Worm (Caenorhabditis elegans) whole organism, young adult: ENCODE measurements around the gene msp-59.

Experiments
- B0035.1 ChIP-seq: sonication (generic microtip); optimal IDR thresholded peaks from 2 replicates; lab custom pipeline; 2016; ENCODE audit warnings: missing genetic modification characterization, mild to moderate bottlenecking, missing compliant biosample characterization, missing genotype, missing genetic modification reagents
- B0261.1 ChIP-seq: sonication (generic microtip); optimal IDR thresholded peaks from 2 replicates; lab custom pipeline; 2016; ENCODE audit warnings: mild to moderate bottlenecking, missing genetic modification characterization, moderate library complexity, missing compliant biosample characterization
- B0336.3 ChIP-seq: fragments of 200-800 bp; sonication (Bioruptor generic); IDR thresholded peaks from 2 replicates; pipeline ENCODE4 v1.3.6; 2022; ENCODE audit warnings: missing genetic modification characterization, missing compliant biosample characterization
- C06A6.2 ChIP-seq: fragments of 200-800 bp; sonication (Bioruptor generic); conservative IDR thresholded peaks from 2 replicates; pipeline ENCODE4 v1.3.6; 2022; ENCODE audit warnings: missing genetic modification characterization, missing compliant biosample characterization
- D2030.7 ChIP-seq: fragments of 200-800 bp; sonication (Bioruptor generic); IDR thresholded peaks from 2 replicates; pipeline ENCODE4 v1.3.6; 2022; ENCODE audit warnings: missing genetic modification reagents, missing genetic modification characterization, missing compliant biosample characterization
- F22D6.2 ChIP-seq: sonication (generic microtip); optimal IDR thresholded peaks from 2 replicates; lab custom pipeline; 2016; ENCODE audit warnings: mild to moderate bottlenecking, missing genetic modification characterization, missing compliant biosample characterization
- F23B12.7 ChIP-seq: sonication (generic microtip); optimal IDR thresholded peaks from 2 replicates; lab custom pipeline; 2017; ENCODE audit warnings: missing genetic modification characterization, mild to moderate bottlenecking, missing compliant biosample characterization, antibody characterized with exemption, moderate library complexity; ENCODE audit not compliant: insufficient read depth
- F39B2.1 ChIP-seq: fragments of 200-800 bp; sonication (Bioruptor generic); IDR thresholded peaks from 2 replicates; pipeline ENCODE4 v1.3.6; 2022; ENCODE audit warnings: missing genetic modification reagents, missing genetic modification characterization, missing compliant biosample characterization
- K11D2.4 ChIP-seq: fragments of 200-800 bp; sonication (Bioruptor generic); IDR thresholded peaks from 2 replicates; pipeline ENCODE4 v1.3.6; 2022; ENCODE audit warnings: missing genetic modification reagents, missing genetic modification characterization, missing compliant biosample characterization
- T26A5.8 ChIP-seq: sonication (generic microtip); optimal IDR thresholded peaks from 2 replicates; lab custom pipeline; 2016; ENCODE audit warnings: missing genetic modification characterization, missing compliant biosample characterization
- Y53G8AR.9 ChIP-seq: fragments of 200-800 bp; sonication (Bioruptor generic); conservative IDR thresholded peaks from 2 replicates; pipeline ENCODE4 v1.3.6; 2022; ENCODE audit warnings: missing genetic modification reagents, missing genetic modification characterization, missing compliant biosample characterization
- Y67H2A.10 ChIP-seq: fragments of 200-800 bp; sonication (Bioruptor generic); conservative IDR thresholded peaks from 2 replicates; pipeline ENCODE4 v1.3.6; 2022; ENCODE audit warnings: missing genetic modification reagents, missing genetic modification characterization, missing compliant biosample characterization
- ZK185.1 ChIP-seq: sonication (generic microtip); optimal IDR thresholded peaks from 2 replicates; lab custom pipeline; 2016; ENCODE audit warnings: mild to moderate bottlenecking, missing genetic modification characterization, missing compliant biosample characterization; ENCODE audit not compliant: poor library complexity, severe bottlenecking
- ama-1 ChIP-seq, 3 experiments: fragments of 150-350 bp in 1 of 3; sonication (generic microtip) in 2 of 3; optimal IDR thresholded peaks; 2 replicates each; lab custom pipeline; 2014 to 2018; ENCODE audit warnings: missing biosample characterization in 2 of 3, missing genetic modification characterization in 2 of 3, missing genetic modification reagents in 2 of 3
- aptf-2 ChIP-seq: fragments of 200-800 bp; sonication (Bioruptor generic); conservative IDR thresholded peaks from 2 replicates; pipeline ENCODE4 v1.3.6; 2022; ENCODE audit warnings: missing genetic modification reagents, missing genetic modification characterization, missing compliant biosample characterization
- athp-1 ChIP-seq: sonication (generic microtip); optimal IDR thresholded peaks from 2 replicates; lab custom pipeline; 2017; ENCODE audit warnings: mild to moderate bottlenecking, missing genetic modification characterization, missing compliant biosample characterization
- attf-5 ChIP-seq: fragments of 200-800 bp; sonication (Bioruptor generic); optimal IDR thresholded peaks from 2 replicates; lab custom pipeline; 2018; ENCODE audit warnings: mild to moderate bottlenecking, missing genetic modification characterization, missing compliant biosample characterization
- bed-1 ChIP-seq: fragments of 200-800 bp; sonication (Bioruptor generic); IDR thresholded peaks from 2 replicates; pipeline ENCODE4 v1.3.6; 2022; ENCODE audit warnings: missing genetic modification reagents, missing genetic modification characterization, missing compliant biosample characterization
- ceh-100 ChIP-seq: fragments of 200-800 bp; sonication (Bioruptor generic); IDR thresholded peaks from 2 replicates; pipeline ENCODE4 v1.3.6; 2022; ENCODE audit warnings: missing genetic modification reagents, missing genetic modification characterization, missing compliant biosample characterization
- ceh-27 ChIP-seq: fragments of 200-800 bp; sonication (Bioruptor generic); optimal IDR thresholded peaks from 2 replicates; lab custom pipeline; 2018; ENCODE audit warnings: mild to moderate bottlenecking, missing genetic modification characterization, moderate library complexity, missing compliant biosample characterization
- dox-1 ChIP-seq: fragments of 200-800 bp; sonication (Bioruptor generic); IDR thresholded peaks from 2 replicates; pipeline ENCODE4 v1.3.6; 2022; ENCODE audit warnings: missing genetic modification reagents, missing genetic modification characterization, missing compliant biosample characterization
- efl-1 ChIP-seq: fragments of 150-350 bp; optimal IDR thresholded peaks from 2 replicates; lab custom pipeline; 2014; ENCODE audit warnings: missing biosample characterization, missing genetic modification reagents, missing genetic modification characterization
- egl-18 ChIP-seq: fragments of 200-800 bp; sonication (Bioruptor generic); IDR thresholded peaks from 2 replicates; pipeline ENCODE4 v1.3.6; 2022; ENCODE audit warnings: missing genetic modification reagents, missing genetic modification characterization, missing compliant biosample characterization
- egl-44 ChIP-seq: fragments of 200-800 bp; sonication (Bioruptor generic); IDR thresholded peaks from 2 replicates; pipeline ENCODE4 v1.3.6; 2022; ENCODE audit warnings: missing genetic modification reagents, missing genetic modification characterization, missing compliant biosample characterization
- ets-4 ChIP-seq: fragments of 200-800 bp; sonication (Bioruptor generic); optimal IDR thresholded peaks from 2 replicates; lab custom pipeline; 2018; ENCODE audit warnings: mild to moderate bottlenecking, missing genetic modification characterization, missing compliant biosample characterization
- fkh-3 ChIP-seq: sonication (generic microtip); optimal IDR thresholded peaks from 2 replicates; lab custom pipeline; 2016; ENCODE audit warnings: mild to moderate bottlenecking, missing genetic modification characterization, missing compliant biosample characterization
- gei-17 ChIP-seq: fragments of 200-800 bp; sonication (Bioruptor generic); optimal IDR thresholded peaks from 2 replicates; lab custom pipeline; 2018; ENCODE audit warnings: mild to moderate bottlenecking, missing genetic modification characterization, missing compliant biosample characterization
- him-1 ChIP-seq: sonication (generic microtip); optimal IDR thresholded peaks from 2 replicates; lab custom pipeline; 2016; ENCODE audit warnings: missing genotype, missing genetic modification reagents, missing genetic modification characterization, missing compliant biosample characterization
- hlh-12 ChIP-seq: sonication (generic microtip); optimal IDR thresholded peaks from 2 replicates; lab custom pipeline; 2016; ENCODE audit warnings: missing genetic modification characterization, missing compliant biosample characterization
- hmg-1.2 ChIP-seq: fragments of 200-800 bp; sonication (Bioruptor generic); IDR thresholded peaks from 2 replicates; pipeline ENCODE4 v1.3.6; 2022; ENCODE audit warnings: missing genetic modification reagents, missing genetic modification characterization, missing compliant biosample characterization
- lag-1 ChIP-seq: fragments of 200-800 bp; sonication (Bioruptor generic); IDR thresholded peaks from 2 replicates; pipeline ENCODE4 v1.3.6; 2022; ENCODE audit warnings: missing genetic modification reagents, missing genetic modification characterization, missing compliant biosample characterization
- lin-40 ChIP-seq: sonication (generic microtip); optimal IDR thresholded peaks from 2 replicates; lab custom pipeline; 2016; ENCODE audit warnings: missing genetic modification characterization, mild to moderate bottlenecking, missing compliant biosample characterization, missing genotype, missing genetic modification reagents
- lir-1 ChIP-seq: fragments of 200-800 bp; sonication (Bioruptor generic); conservative IDR thresholded peaks from 2 replicates; pipeline ENCODE4 v1.3.6; 2022; ENCODE audit warnings: missing genetic modification reagents, missing genetic modification characterization, missing compliant biosample characterization
- lsy-27 ChIP-seq: sonication (generic microtip); optimal IDR thresholded peaks from 2 replicates; lab custom pipeline; 2017; ENCODE audit warnings: missing genetic modification characterization, mild to moderate bottlenecking, missing compliant biosample characterization, antibody characterized with exemption, missing genotype, borderline replicate concordance; ENCODE audit not compliant: insufficient read depth
- madf-10 ChIP-seq: sonication (generic microtip); optimal IDR thresholded peaks from 2 replicates; lab custom pipeline; 2016; ENCODE audit warnings: mild to moderate bottlenecking, missing genetic modification characterization, missing compliant biosample characterization
- madf-3 ChIP-seq: fragments of 200-800 bp; sonication (Bioruptor generic); IDR thresholded peaks from 2 replicates; pipeline ENCODE4 v1.3.6; 2022; ENCODE audit warnings: missing genetic modification reagents, missing genetic modification characterization, missing compliant biosample characterization
- mel-28 ChIP-seq: sonication (generic microtip); optimal IDR thresholded peaks from 2 replicates; lab custom pipeline; 2016; ENCODE audit warnings: borderline replicate concordance, mild to moderate bottlenecking, missing genetic modification characterization, missing compliant biosample characterization
- pha-4 ChIP-seq: fragments of 150-350 bp; sonication (generic microtip); optimal IDR thresholded peaks from 2 replicates; lab custom pipeline; 2014; ENCODE audit warnings: missing biosample characterization, missing genetic modification reagents, missing genetic modification characterization
- rcor-1 ChIP-seq: fragments of 200-800 bp; sonication (Bioruptor generic); IDR thresholded peaks from 2 replicates; pipeline ENCODE4 v1.3.6; 2022; ENCODE audit warnings: missing genetic modification reagents, missing genetic modification characterization, missing compliant biosample characterization
- sdz-38 ChIP-seq: sonication (generic microtip); optimal IDR thresholded peaks from 2 replicates; lab custom pipeline; 2016; ENCODE audit warnings: missing genotype, missing genetic modification characterization, missing compliant biosample characterization
- snpc-4 ChIP-seq, 5 experiments: fragments of 150-350 bp in 1 of 5; sonication (generic microtip) in 4 of 5; optimal IDR thresholded peaks; 2 replicates each; lab custom pipeline; 2014 to 2018; ENCODE audit warnings: missing genetic modification characterization in 5 of 5, missing biosample characterization in 3 of 5, antibody characterized with exemption in 2 of 5, mild to moderate bottlenecking in 2 of 5, missing compliant biosample characterization in 2 of 5, missing genotype in 2 of 5, moderate library complexity in 2 of 5, missing genetic modification reagents in 1 of 5
- tbx-9 ChIP-seq: sonication (generic microtip); optimal IDR thresholded peaks from 2 replicates; lab custom pipeline; 2016; ENCODE audit warnings: borderline replicate concordance, missing genetic modification characterization, inconsistent platforms, missing compliant biosample characterization
- unc-62 ChIP-seq: fragments of 150-350 bp; optimal IDR thresholded peaks from 2 replicates; lab custom pipeline; 2014; ENCODE audit warnings: missing biosample characterization, missing genetic modification reagents, missing genetic modification characterization
- zfh-2 ChIP-seq: fragments of 200-800 bp; sonication (Bioruptor generic); conservative IDR thresholded peaks from 2 replicates; pipeline ENCODE4 v1.3.6; 2022; ENCODE audit warnings: missing genetic modification reagents, missing genetic modification characterization, missing compliant biosample characterization
- zim-3 ChIP-seq: sonication (generic microtip); optimal IDR thresholded peaks from 2 replicates; lab custom pipeline; 2017; ENCODE audit warnings: mild to moderate bottlenecking, missing genetic modification characterization, moderate library complexity, missing compliant biosample characterization
- ztf-26 ChIP-seq: sonication (generic microtip); optimal IDR thresholded peaks from 2 replicates; lab custom pipeline; 2017; ENCODE audit warnings: missing genetic modification characterization, missing compliant biosample characterization

Gene msp-59

DNA sequence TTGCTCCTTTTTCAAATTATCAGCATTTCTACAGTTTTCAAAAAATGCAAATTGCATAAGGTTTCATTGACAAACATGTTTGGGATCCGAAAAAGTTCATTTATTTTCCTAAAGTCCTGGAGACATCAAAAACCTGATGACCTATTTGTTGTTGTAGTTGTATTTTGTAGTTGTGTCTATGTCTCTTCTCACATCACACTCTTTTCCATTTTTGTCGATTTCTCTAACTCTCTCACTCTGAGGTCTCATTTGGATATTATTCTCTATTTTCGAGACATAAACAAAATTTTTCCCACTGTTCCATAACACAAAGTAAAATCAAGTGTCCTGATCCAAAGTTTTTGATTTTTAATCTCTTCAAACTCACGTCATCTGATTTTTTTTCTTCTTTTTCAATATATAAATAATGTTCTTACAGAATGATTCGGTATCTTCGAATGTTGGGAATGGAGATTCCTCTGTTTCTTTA lies 6.0 kb upstream of the msp-59 start, which contains the start of gene slc-46A:
Gene slc-46A (plus strand): TSS at position 419 of the 469 bp plus-strand sequence.
- TF ChIP-seq B0336.3 (GFP tag; lab: Robert Waterston, UW) (no peak), hmg-1.2 (GFP tag; lab: Robert Waterston, UW) (peak; percentile 75), snpc-4 (GFP tag; optimal IDR thresholded peaks at IDR 0.05; lab: Kevin White, UChicago) (no peak), snpc-4 (tag; optimal IDR thresholded peaks at IDR 0.05; lab: Kevin White, UChicago) (peak in 1 of 4 experiments; percentile 16), D2030.7 (GFP tag; lab: Robert Waterston, UW) (no peak), rcor-1 (GFP tag; lab: Robert Waterston, UW) (no peak), lin-40 (tag; lab: Kevin White, UChicago) (no peak), hlh-12 (no peak), efl-1 (GFP tag; lab: Kevin White, UChicago) (no peak)

DNA sequence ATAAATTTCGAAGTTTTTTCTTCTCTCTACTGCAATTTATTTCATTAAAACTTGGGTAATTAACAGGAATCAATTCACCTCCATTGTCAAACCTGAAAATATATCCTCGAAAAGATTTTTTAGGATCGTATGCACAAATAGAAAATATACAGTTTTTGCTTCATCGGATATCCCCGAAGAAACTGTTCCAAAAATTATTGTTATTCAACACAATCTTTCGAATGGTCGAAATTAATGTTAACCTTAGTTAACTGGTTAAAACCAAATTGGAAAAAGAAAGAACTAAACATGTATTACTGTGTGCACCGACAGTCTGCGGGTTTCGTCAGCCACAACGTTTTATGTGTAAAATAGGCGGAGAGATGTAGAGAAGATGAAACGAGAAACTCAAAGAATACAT lies 4.2 kb upstream of the msp-59 start:
- no peak for TF ChIP-seq fkh-3 (tag; lab: Kevin White, UChicago)
- 0 out of 2 replicates have a peak, but pooled peaks have one; percentile 40 for TF ChIP-seq Y53G8AR.9
- TF ChIP-seq B0336.3 (GFP tag; lab: Robert Waterston, UW): no peak
- TF ChIP-seq F22D6.2 (tag; lab: Kevin White, UChicago): no peak
- no peak for TF ChIP-seq zim-3 (tag; lab: Kevin White, UChicago)
- TF ChIP-seq attf-5 (GFP tag; lab: Kevin White, UChicago): no peak
- no peak for TF ChIP-seq aptf-2
- no peak for TF ChIP-seq C06A6.2 (GFP tag; lab: Robert Waterston, UW)
- no peak for TF ChIP-seq dox-1 (GFP tag; lab: Robert Waterston, UW)
- no peak for TF ChIP-seq F39B2.1
- TF ChIP-seq sdz-38 (tag; lab: Kevin White, UChicago): no peak
- no peak for TF ChIP-seq lsy-27 (tag; lab: Kevin White, UChicago)
- TF ChIP-seq lir-1 (GFP tag; lab: Robert Waterston, UW): no peak
- no peak for TF ChIP-seq mel-28 (tag; lab: Kevin White, UChicago)
- peak; percentile 4 for TF ChIP-seq B0261.1 (tag; lab: Kevin White, UChicago)
- no peak for TF ChIP-seq athp-1 (tag; lab: Kevin White, UChicago)
- TF ChIP-seq lag-1 (GFP tag; lab: Robert Waterston, UW): no peak
- TF ChIP-seq tbx-9 (tag; lab: Kevin White, UChicago): no peak
- no peak for TF ChIP-seq ZK185.1 (tag; lab: Kevin White, UChicago)
- TF ChIP-seq B0035.1 (tag; lab: Kevin White, UChicago): no peak
- TF ChIP-seq him-1 (tag; lab: Kevin White, UChicago): peak; percentile 44
- no peak for TF ChIP-seq ceh-27 (GFP tag; lab: Kevin White, UChicago)
- TF ChIP-seq egl-18 (GFP tag; lab: Robert Waterston, UW): no peak
- TF ChIP-seq unc-62: no peak
- no peak for TF ChIP-seq lin-40 (tag; lab: Kevin White, UChicago)
- no peak for TF ChIP-seq F23B12.7 (tag; lab: Kevin White, UChicago)
- no peak for TF ChIP-seq madf-3 (GFP tag; lab: Robert Waterston, UW)
- no peak for TF ChIP-seq zfh-2 (GFP tag; lab: Robert Waterston, UW)
- TF ChIP-seq madf-10 (tag; lab: Kevin White, UChicago): no peak
- TF ChIP-seq egl-44: no peak
- no peak for TF ChIP-seq ama-1 (optimal IDR thresholded peaks at IDR 0.05; lab: Kevin White, UChicago)
- TF ChIP-seq ama-1 (GFP tag; optimal IDR thresholded peaks at IDR 0.05; lab: Kevin White, UChicago): no peak
- TF ChIP-seq ztf-26 (tag; lab: Kevin White, UChicago): no peak
- no peak for TF ChIP-seq ets-4 (GFP tag; lab: Kevin White, UChicago)
- TF ChIP-seq bed-1 (GFP tag; lab: Robert Waterston, UW): no peak
- peak; percentile 82 for TF ChIP-seq rcor-1 (GFP tag; lab: Robert Waterston, UW)
- TF ChIP-seq Y67H2A.10: no peak
- TF ChIP-seq T26A5.8 (tag; lab: Kevin White, UChicago): no peak
- TF ChIP-seq K11D2.4 (GFP tag; lab: Robert Waterston, UW): no peak
- no peak for TF ChIP-seq pha-4 (tag; lab: Kevin White, UChicago)
- TF ChIP-seq ceh-100 (GFP tag; lab: Robert Waterston, UW): peak; percentile 62
- no peak for TF ChIP-seq gei-17 (GFP tag; lab: Kevin White, UChicago)
